Fruit fly (Drosophila melanogaster): ENCODE data around the gene tara.
A peak's percentile ranks its signal among the peaks of the same experiment; 100 is the strongest.

Gene tara

DNA sequence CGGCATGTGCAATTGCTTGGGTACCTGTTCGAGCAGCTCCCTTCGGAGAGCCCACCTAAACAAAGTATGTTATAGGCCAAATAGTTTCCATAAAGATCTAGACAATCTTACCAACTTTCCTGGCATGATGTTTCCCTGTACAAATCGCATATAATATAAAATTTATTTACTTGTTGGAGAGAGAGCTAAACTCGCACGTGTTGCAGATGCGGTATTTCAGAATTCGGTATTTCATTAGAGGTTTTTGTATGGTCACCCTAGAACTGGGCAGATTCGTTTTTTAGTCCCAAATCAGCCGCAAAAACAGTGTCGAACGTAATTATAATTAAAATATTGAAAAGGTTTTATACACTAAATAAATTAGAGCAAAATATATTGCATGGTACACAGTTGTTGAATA, 46.7 kb downstream of the tara start, which contains the start of the genes Mat89Ba and gish (continued):
- TF ChIP-seq Neu2 (GFP tag; optimal IDR thresholded peaks at IDR 0.05; ENCODE audit: borderline replicate concordance) (no peak), disco-r (GFP tag; optimal IDR thresholded peaks at IDR 0.05) (no peak), cg (GFP tag; optimal IDR thresholded peaks at IDR 0.05) (no peak), Mes4 (GFP tag; optimal IDR thresholded peaks at IDR 0.05) (no peak), dan (GFP tag; IDR thresholded peaks at IDR 0.05) (no peak), gsb (GFP tag; IDR thresholded peaks at IDR 0.05) (no peak), seq (GFP tag; IDR thresholded peaks at IDR 0.05) (no peak), CG3726 (GFP tag; IDR thresholded peaks at IDR 0.05) (no peak), CG17186 (GFP tag; optimal IDR thresholded peaks at IDR 0.05) (no peak), chinmo (GFP tag; IDR thresholded peaks at IDR 0.05; ENCODE audit: partially characterized antibody) (no peak), usp (GFP tag; optimal IDR thresholded peaks at IDR 0.05) (no peak), CG4328 (GFP tag; optimal IDR thresholded peaks at IDR 0.05) (no peak), pzg (GFP tag; optimal IDR thresholded peaks at IDR 0.05) (peak; percentile 26), jigr1 (GFP tag; IDR thresholded peaks at IDR 0.05) (no peak), CG13296 (GFP tag; optimal IDR thresholded peaks at IDR 0.05) (no peak), Jarid2 (GFP tag; optimal IDR thresholded peaks at IDR 0.05) (no peak), CG10267 (tag; optimal IDR thresholded peaks at IDR 0.05) (no peak), CG10147 (GFP tag; optimal IDR thresholded peaks at IDR 0.05) (no peak), CG9797 (GFP tag; optimal IDR thresholded peaks at IDR 0.05) (no peak), Med (GFP tag) (no peak), insv (GFP tag; optimal IDR thresholded peaks at IDR 0.05) (no peak), CG13287 (GFP tag; IDR thresholded peaks at IDR 0.05; ENCODE audit: partially characterized antibody) (peak; percentile 25; the same call in 1 of the 2 replicates), MTF-1 (GFP tag; optimal IDR thresholded peaks at IDR 0.05; ENCODE audit: borderline replicate concordance) (no peak), Max (GFP tag; optimal IDR thresholded peaks at IDR 0.05) (peak; percentile 68), ind (GFP tag; optimal IDR thresholded peaks at IDR 0.05) (no peak), Atf-2 (GFP tag; optimal IDR thresholded peaks at IDR 0.05) (no peak), da (GFP tag; optimal IDR thresholded peaks at IDR 0.05) (no peak), sug (tag; optimal IDR thresholded peaks at IDR 0.05) (no peak)

- TF ChIP-seq CG18476 (GFP tag; optimal IDR thresholded peaks at IDR 0.05) (no peak), CG9609 (GFP tag; optimal IDR thresholded peaks at IDR 0.05) (no peak), CG31388 (GFP tag; optimal IDR thresholded peaks at IDR 0.05) (no peak), chm (GFP tag; IDR thresholded peaks at IDR 0.05) (peak; percentile 14; the same call in 1 of the 2 replicates), Dbx (GFP tag; IDR thresholded peaks at IDR 0.05) (no peak), CG18619 (GFP tag; optimal IDR thresholded peaks at IDR 0.05) (no peak), bcd (GFP tag; optimal IDR thresholded peaks at IDR 0.05) (no peak), kni (GFP tag; optimal IDR thresholded peaks at IDR 0.05) (no peak), CG8944 (GFP tag; optimal IDR thresholded peaks at IDR 0.05) (no peak), Opbp (GFP tag; IDR thresholded peaks at IDR 0.05; ENCODE audit: partially characterized antibody) (0 out of 3 replicates have a peak, but pooled peaks have one; percentile 25), kay (GFP tag; optimal IDR thresholded peaks at IDR 0.05) (no peak), Hmx (GFP tag; optimal IDR thresholded peaks at IDR 0.05) (no peak), CG1233 (GFP tag; optimal IDR thresholded peaks at IDR 0.05) (no peak), slou (GFP tag; optimal IDR thresholded peaks at IDR 0.05) (no peak), MESR4 (GFP tag; optimal IDR thresholded peaks at IDR 0.05) (peak; percentile 72), insv (GFP tag; optimal IDR thresholded peaks at IDR 0.05) (no peak), unc-4 (GFP tag; IDR thresholded peaks at IDR 0.05; ENCODE audit: partially characterized antibody) (no peak), CG33213 (GFP tag; optimal IDR thresholded peaks at IDR 0.05) (no peak), cg (GFP tag; optimal IDR thresholded peaks at IDR 0.05) (peak; percentile 95), tap (tag; optimal IDR thresholded peaks at IDR 0.05) (no peak), CG12659 (GFP tag; optimal IDR thresholded peaks at IDR 0.05) (peak; percentile 10), CG10543 (GFP tag; optimal IDR thresholded peaks at IDR 0.05) (peak; percentile 14), lov (optimal IDR thresholded peaks at IDR 0.05) (no peak), lov (GFP tag; IDR thresholded peaks at IDR 0.05) (no peak)
Observed at dm6 chr3R:16272754-16273502, 47.5 kb downstream of the tara start.
